Worm (Caenorhabditis elegans) whole organism, L1 larva: ENCODE data around the gene T14B4.5.

Experiments
- C04F5.9 ChIP-seq: sonication (generic microtip); optimal IDR thresholded peaks from 2 replicates; lab custom pipeline; 2016; ENCODE audit warnings: missing genetic modification characterization, missing compliant biosample characterization
- aly-2 ChIP-seq: fragments of 150-350 bp; optimal IDR thresholded peaks from 2 replicates; lab custom pipeline; 2014; ENCODE audit warnings: missing biosample characterization, missing genetic modification characterization
- elt-2 ChIP-seq: sonication (generic microtip); optimal IDR thresholded peaks from 2 replicates; lab custom pipeline; 2016; ENCODE audit warnings: missing genetic modification characterization, mild to moderate bottlenecking, inconsistent platforms, missing compliant biosample characterization, missing genetic modification reagents
- elt-3 ChIP-seq, 6 experiments: fragments of 150-350 bp in 1 of 6; sonication (generic microtip); optimal IDR thresholded peaks; 2 replicates each; lab custom pipeline; 2017 to 2018; ENCODE audit warnings: missing biosample characterization in 6 of 6, missing genetic modification characterization in 6 of 6, inconsistent platforms in 1 of 6
- hlh-17 ChIP-seq: fragments of 200-800 bp; sonication (Bioruptor generic); optimal IDR thresholded peaks from 2 replicates; lab custom pipeline; 2018; ENCODE audit warnings: missing genetic modification characterization, mild to moderate bottlenecking, missing compliant biosample characterization, moderate library complexity, borderline replicate concordance
- hlh-4 ChIP-seq: sonication (generic microtip); optimal IDR thresholded peaks from 2 replicates; lab custom pipeline; 2016; ENCODE audit warnings: mild to moderate bottlenecking, missing genetic modification characterization, missing compliant biosample characterization
- hpl-2 ChIP-seq: fragments of 150-350 bp; optimal IDR thresholded peaks from 2 replicates; lab custom pipeline; 2014; ENCODE audit warnings: missing biosample characterization, missing genetic modification reagents, missing genetic modification characterization
- lin-14 ChIP-seq: fragments of 200-800 bp; sonication (Bioruptor generic); optimal IDR thresholded peaks from 2 replicates; lab custom pipeline; 2018; ENCODE audit warnings: mild to moderate bottlenecking, missing genetic modification characterization, moderate library complexity, missing compliant biosample characterization
- lin-15B ChIP-seq: fragments of 150-350 bp; sonication (generic microtip); optimal IDR thresholded peaks from 3 replicates; lab custom pipeline; 2014; ENCODE audit warnings: missing biosample characterization, missing genetic modification characterization
- lin-39 ChIP-seq: fragments of 150-350 bp; optimal IDR thresholded peaks from 2 replicates; lab custom pipeline; 2014; ENCODE audit warnings: missing biosample characterization, missing genetic modification reagents, missing genetic modification characterization
- lir-3 ChIP-seq: sonication (generic microtip); optimal IDR thresholded peaks from 2 replicates; lab custom pipeline; 2016; ENCODE audit warnings: mild to moderate bottlenecking, missing genetic modification characterization, moderate library complexity, missing compliant biosample characterization; ENCODE audit not compliant: poor library complexity
- mdl-1 ChIP-seq, 2 experiments: fragments of 150-350 bp; optimal IDR thresholded peaks; 2 replicates each; lab custom pipeline; 2014 to 2017; ENCODE audit warnings: missing biosample characterization in 2 of 2, missing genetic modification characterization in 2 of 2, inconsistent platforms in 1 of 2
- mep-1 ChIP-seq: fragments of 150-350 bp; optimal IDR thresholded peaks from 2 replicates; lab custom pipeline; 2014; ENCODE audit warnings: missing biosample characterization, missing genetic modification characterization
- nhr-12 ChIP-seq: sonication (generic microtip); optimal IDR thresholded peaks from 2 replicates; lab custom pipeline; 2017; ENCODE audit warnings: missing biosample characterization, missing genetic modification characterization
- nhr-20 ChIP-seq: sonication (generic microtip); optimal IDR thresholded peaks from 2 replicates; lab custom pipeline; 2016; ENCODE audit warnings: mild to moderate bottlenecking, missing genetic modification characterization, missing compliant biosample characterization
- nhr-237 ChIP-seq: fragments of 150-350 bp; optimal IDR thresholded peaks from 2 replicates; lab custom pipeline; 2014; ENCODE audit warnings: missing biosample characterization, missing genetic modification characterization
- nhr-28 ChIP-seq: fragments of 150-350 bp; optimal IDR thresholded peaks from 2 replicates; lab custom pipeline; 2014; ENCODE audit warnings: missing biosample characterization, missing genetic modification characterization
- nhr-71 ChIP-seq: sonication (generic microtip); optimal IDR thresholded peaks from 2 replicates; lab custom pipeline; 2016; ENCODE audit warnings: mild to moderate bottlenecking, missing genetic modification characterization, moderate library complexity, missing compliant biosample characterization
- nhr-76 ChIP-seq: sonication (generic microtip); optimal IDR thresholded peaks from 2 replicates; lab custom pipeline; 2017; ENCODE audit warnings: missing biosample characterization, missing genetic modification characterization
- nhr-77 ChIP-seq: fragments of 150-350 bp; optimal IDR thresholded peaks from 2 replicates; lab custom pipeline; 2014; ENCODE audit warnings: missing biosample characterization, missing genetic modification characterization
- nhr-85 ChIP-seq: sonication (generic microtip); peaks from one replicate; lab custom pipeline; 2016; ENCODE audit warnings: missing genetic modification characterization, inconsistent platforms, missing compliant biosample characterization
- rnt-1 ChIP-seq: sonication (generic microtip); optimal IDR thresholded peaks from 2 replicates; lab custom pipeline; 2016; ENCODE audit warnings: mild to moderate bottlenecking, missing genetic modification characterization, moderate library complexity, missing compliant biosample characterization
- snpc-4 ChIP-seq: fragments of 150-350 bp; optimal IDR thresholded peaks from 2 replicates; lab custom pipeline; 2014; ENCODE audit warnings: missing biosample characterization, missing genetic modification characterization
- sup-37 ChIP-seq: fragments of 200-800 bp; sonication (Bioruptor generic); optimal IDR thresholded peaks from 2 replicates; lab custom pipeline; 2018; ENCODE audit warnings: mild to moderate bottlenecking, missing genetic modification characterization, missing compliant biosample characterization
- tlp-1 ChIP-seq: fragments of 150-350 bp; optimal IDR thresholded peaks from 2 replicates; lab custom pipeline; 2014; ENCODE audit warnings: missing biosample characterization, missing genetic modification characterization
- unc-62 ChIP-seq: fragments of 150-350 bp; optimal IDR thresholded peaks from 2 replicates; lab custom pipeline; 2014; ENCODE audit warnings: missing biosample characterization, missing genetic modification reagents, missing genetic modification characterization
- unc-98 ChIP-seq: fragments of 200-800 bp; sonication (Bioruptor generic); IDR thresholded peaks from 2 replicates; pipeline ENCODE4 v1.3.6; 2022; ENCODE audit warnings: missing genetic modification characterization, missing compliant biosample characterization
- xbp-1 ChIP-seq: sonication (generic microtip); optimal IDR thresholded peaks from 2 replicates; lab custom pipeline; 2016; ENCODE audit warnings: missing genetic modification characterization, missing compliant biosample characterization
- ztf-4 ChIP-seq: fragments of 150-350 bp; optimal IDR thresholded peaks from 2 replicates; lab custom pipeline; 2014; ENCODE audit warnings: missing biosample characterization, missing genetic modification characterization

T14B4.5 gene

ce11 chrII:6752850-6753249 is 36.2 kb downstream of the T14B4.5 start, which contains the start of gene F41G3.21:
Gene F41G3.21 (minus strand): TSS chrII:6752950.
- TF ChIP-seq lin-39 (tag; lab: Kevin White, UChicago) = no peak
- TF ChIP-seq nhr-77 = no peak
- no peak for TF ChIP-seq snpc-4 (tag; lab: Kevin White, UChicago)
- no peak for TF ChIP-seq mep-1 (tag; lab: Kevin White, UChicago)

- TF ChIP-seq ztf-4 (tag; lab: Kevin White, UChicago) = no peak
- TF ChIP-seq hlh-17 (GFP tag; lab: Kevin White, UChicago) = no peak
- TF ChIP-seq C04F5.9 = no peak
- no peak for TF ChIP-seq lir-3
- TF ChIP-seq lin-15B (tag; lab: Kevin White, UChicago) = no peak
- no peak for TF ChIP-seq unc-98 (GFP tag; lab: Robert Waterston, UW)
- no peak for TF ChIP-seq xbp-1 (tag; lab: Kevin White, UChicago)
- TF ChIP-seq nhr-76 = no peak
- TF ChIP-seq nhr-71 (tag; lab: Kevin White, UChicago) = no peak
- TF ChIP-seq nhr-237 (tag; lab: Kevin White, UChicago) = no peak
- TF ChIP-seq nhr-28 (tag; lab: Kevin White, UChicago) = no peak
- TF ChIP-seq hpl-2 (GFP tag; lab: Kevin White, UChicago) = no peak
These were observed 38.1 kb downstream of the T14B4.5 start, which contains the start of the genes srx-95 and fis-1 for ce11 chrII:6754671-6755224. Gene srx-95 (minus strand): TSS chrII:6754771. Gene fis-1 (plus strand): TSS chrII:6755174.

- TF ChIP-seq nhr-20 (tag; lab: Kevin White, UChicago) = no peak
- TF ChIP-seq unc-98 (GFP tag; lab: Robert Waterston, UW) = no peak
- TF ChIP-seq hlh-4 = no peak
- no peak for TF ChIP-seq aly-2 (tag; lab: Kevin White, UChicago)
- no peak for TF ChIP-seq sup-37 (GFP tag; lab: Kevin White, UChicago)
- no peak for TF ChIP-seq rnt-1
- no peak for TF ChIP-seq nhr-85 (tag; lab: Kevin White, UChicago)
- no peak for TF ChIP-seq elt-2 (tag; lab: Kevin White, UChicago)
- TF ChIP-seq unc-62 = no peak
- TF ChIP-seq mdl-1 (tag; optimal IDR thresholded peaks at IDR 0.05; lab: Kevin White, UChicago) = no peak
- TF ChIP-seq tlp-1 (tag; lab: Kevin White, UChicago) = no peak
- TF ChIP-seq, all 84 proteins: peak for 0
These were observed 39.6 kb downstream of the T14B4.5 start, which contains the start of gene F41G3.3 for ce11 chrII:6756232-6756631. Gene F41G3.3 (plus strand): TSS chrII:6756532.

ce11 chrII:6764734-6765133 is 48.1 kb downstream of the T14B4.5 start, which contains the start of gene nlp-50:
Gene nlp-50 (plus strand): TSS chrII:6765034.
- TF ChIP-seq lin-14 = peak; percentile 2
- no peak for TF ChIP-seq nhr-12
- TF ChIP-seq mdl-1 (tag; optimal IDR thresholded peaks at IDR 0.05; lab: Kevin White, UChicago) = no peak
- no peak for TF ChIP-seq elt-3 (tag; optimal IDR thresholded peaks at IDR 0.05; lab: Kevin White, UChicago)
- TF ChIP-seq, all 84 proteins: peak for 1
